Worm (Caenorhabditis elegans): ENCODE measurements around the gene try-1.

ce11 chrII:4904277-4904676 is 45.0 kb downstream of the try-1 start:
- TF ChIP-seq T22C8.4 (GFP tag; IDR thresholded peaks at IDR 0.05), result no peak
- TF ChIP-seq ztf-23 (GFP tag; IDR thresholded peaks at IDR 0.05), result no peak
- TF ChIP-seq ref-1 (GFP tag; conservative IDR thresholded peaks at IDR 0.05), result no peak

Measured in whole organism, midembryonic.